Worm (Caenorhabditis elegans) whole organism, late embryonic: ENCODE data around the gene pqn-62.

Experiments used
- Y22D7AL.16 ChIP-seq: sonication (generic microtip); optimal IDR thresholded peaks from 2 replicates; lab custom pipeline; 2016; ENCODE audit warnings: missing genetic modification characterization, missing compliant biosample characterization
- ama-1 ChIP-seq: fragments of 150-350 bp; optimal IDR thresholded peaks from 2 replicates; lab custom pipeline; 2014
- ceh-30 ChIP-seq: fragments of 150-350 bp; optimal IDR thresholded peaks from 2 replicates; lab custom pipeline; 2014; ENCODE audit warnings: missing biosample characterization, missing genetic modification characterization
- eyg-1 ChIP-seq: sonication (generic microtip); optimal IDR thresholded peaks from 2 replicates; lab custom pipeline; 2016; ENCODE audit warnings: missing genotype, missing genetic modification characterization, missing compliant biosample characterization
- nhr-11 ChIP-seq: fragments of 150-350 bp; optimal IDR thresholded peaks from 2 replicates; lab custom pipeline; 2014; ENCODE audit warnings: missing biosample characterization, missing genetic modification characterization
- nhr-232 ChIP-seq: sonication (generic microtip); optimal IDR thresholded peaks from 2 replicates; lab custom pipeline; 2016; ENCODE audit warnings: missing genetic modification characterization, missing compliant biosample characterization
- pha-4 ChIP-seq: fragments of 150-350 bp; optimal IDR thresholded peaks from 2 replicates; lab custom pipeline; 2018; ENCODE audit warnings: missing biosample characterization, missing genetic modification reagents, missing genetic modification characterization
- pqm-1 ChIP-seq: sonication (generic microtip); optimal IDR thresholded peaks from 2 replicates; lab custom pipeline; 2016; ENCODE audit warnings: missing genetic modification characterization, missing compliant biosample characterization
- pros-1 ChIP-seq: fragments of 150-350 bp; optimal IDR thresholded peaks from 2 replicates; lab custom pipeline; 2014; ENCODE audit warnings: missing biosample characterization, missing genetic modification reagents, missing genetic modification characterization
- syd-9 ChIP-seq: sonication (generic microtip); optimal IDR thresholded peaks from 2 replicates; lab custom pipeline; 2016; ENCODE audit warnings: mild to moderate bottlenecking, missing genetic modification characterization, moderate library complexity, missing compliant biosample characterization
- tbx-2 ChIP-seq: sonication (generic microtip); optimal IDR thresholded peaks from 2 replicates; lab custom pipeline; 2016; ENCODE audit warnings: missing genetic modification characterization, missing compliant biosample characterization

DNA sequence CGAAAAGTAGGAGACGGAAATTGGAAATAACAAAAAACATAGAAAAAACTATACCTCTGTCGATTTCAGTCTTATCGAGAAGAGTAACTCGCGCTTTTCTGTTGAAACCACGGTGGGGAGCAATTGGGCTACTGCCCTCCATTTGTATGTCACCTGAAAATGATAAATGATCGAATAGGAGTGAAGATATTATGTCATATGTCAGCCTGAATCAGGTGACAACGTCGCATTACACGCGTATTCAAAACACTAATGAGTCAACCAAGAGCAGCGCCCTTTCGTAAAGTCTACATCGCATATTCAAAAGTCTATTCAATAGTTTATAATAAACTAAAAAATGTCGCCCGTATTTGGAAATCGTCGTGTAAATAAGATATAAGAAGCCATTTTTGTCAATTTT lies 43.0 kb upstream of the pqn-62 start:
- TF ChIP-seq Y22D7AL.16 (tag; lab: Kevin White, UChicago) (no peak), eyg-1 (tag; lab: Kevin White, UChicago) (no peak), pros-1 (no peak), ceh-30 (tag; lab: Kevin White, UChicago) (no peak), syd-9 (tag; lab: Kevin White, UChicago) (no peak), nhr-11 (tag; lab: Kevin White, UChicago) (no peak), ama-1 (lab: Kevin White, UChicago) (no peak), tbx-2 (no peak), pha-4 (no peak), nhr-232 (tag; lab: Kevin White, UChicago) (no peak), pqm-1 (no peak)
